Fruit fly (Drosophila melanogaster) whole organism, embryonic: Measurements from ENCODE around the gene CG15408.

ENCODE experiments used
- Abd-B ChIP-seq: fragments of 200-800 bp; sonication (Bioruptor generic); optimal IDR thresholded peaks from 2 replicates; lab custom pipeline; 2018; ENCODE audit warnings: missing biosample characterization, mild to moderate bottlenecking, missing genetic modification characterization, moderate library complexity
- Aef1 ChIP-seq: fragments of 200-800 bp; sonication (Bioruptor generic); IDR thresholded peaks from 3 replicates; pipeline ENCODE4 v1.3.6; 2022; ENCODE audit warnings: missing biosample characterization, missing genetic modification characterization
- Atf6 ChIP-seq: fragments of 200-800 bp; sonication (Bioruptor generic); IDR thresholded peaks from 2 replicates; pipeline ENCODE4 v1.3.6; 2022; ENCODE audit warnings: missing biosample characterization, missing genetic modification characterization
- CG12219 ChIP-seq: fragments of 200-800 bp; sonication (Bioruptor generic); optimal IDR thresholded peaks from 3 replicates; lab custom pipeline; 2018; ENCODE audit warnings: missing biosample characterization, mild to moderate bottlenecking, missing genetic modification characterization
- CG1233 ChIP-seq: fragments of 200-800 bp; sonication (Bioruptor generic); optimal IDR thresholded peaks from 4 replicates; lab custom pipeline; 2018; ENCODE audit warnings: missing biosample characterization, mild to moderate bottlenecking, missing genetic modification characterization
- CG14710 ChIP-seq: fragments of 200-800 bp; sonication (Bioruptor generic); optimal IDR thresholded peaks from 3 replicates; lab custom pipeline; 2019; ENCODE audit warnings: missing biosample characterization, mild to moderate bottlenecking, missing genetic modification characterization, moderate library complexity
- CG15011 ChIP-seq: fragments of 200-800 bp; sonication (Bioruptor generic); optimal IDR thresholded peaks from 3 replicates; lab custom pipeline; 2018; ENCODE audit warnings: missing biosample characterization, mild to moderate bottlenecking, missing genetic modification characterization
- CG15479 ChIP-seq: fragments of 200-800 bp; sonication (Bioruptor generic); optimal IDR thresholded peaks from 3 replicates; lab custom pipeline; 2019; ENCODE audit warnings: missing biosample characterization, mild to moderate bottlenecking, missing genetic modification characterization, moderate library complexity
- CG17829 ChIP-seq: fragments of 200-800 bp; optimal IDR thresholded peaks from 2 replicates; lab custom pipeline; 2019; ENCODE audit warnings: missing biosample characterization, mild to moderate bottlenecking, missing genetic modification characterization, moderate library complexity
- CG18764 ChIP-seq: fragments of 200-800 bp; sonication (Bioruptor generic); optimal IDR thresholded peaks from 3 replicates; lab custom pipeline; 2016; ENCODE audit warnings: missing biosample characterization, missing genetic modification characterization
- CG31365 ChIP-seq: fragments of 200-800 bp; sonication (Bioruptor generic); optimal IDR thresholded peaks from 2 replicates; lab custom pipeline; 2018; ENCODE audit warnings: missing biosample characterization, mild to moderate bottlenecking, missing genetic modification characterization
- CG4360 ChIP-seq: fragments of 200-800 bp; sonication (Bioruptor generic); IDR thresholded peaks from 2 replicates; pipeline ENCODE4 v1.3.6; 2022; ENCODE audit warnings: missing biosample characterization, missing genetic modification characterization
- CG6765 ChIP-seq: fragments of 200-800 bp; sonication (Bioruptor generic); optimal IDR thresholded peaks from 3 replicates; lab custom pipeline; 2017; ENCODE audit warnings: missing biosample characterization, mild to moderate bottlenecking, missing genetic modification characterization
- CG6813 ChIP-seq: fragments of 200-800 bp; sonication (Bioruptor generic); optimal IDR thresholded peaks from 2 replicates; lab custom pipeline; 2017; ENCODE audit warnings: missing biosample characterization, missing genetic modification characterization, mild to moderate bottlenecking, moderate library complexity, missing genetic modification reagents
- CG6854 ChIP-seq: fragments of 200-800 bp; sonication (Bioruptor generic); optimal IDR thresholded peaks from 3 replicates; lab custom pipeline; 2017; ENCODE audit warnings: missing biosample characterization, mild to moderate bottlenecking, missing genetic modification characterization
- CG7357 ChIP-seq: fragments of 200-800 bp; sonication (Bioruptor generic); IDR thresholded peaks from 3 replicates; pipeline ENCODE4 v1.3.6; 2022; ENCODE audit warnings: missing biosample characterization, missing genetic modification characterization
- CG7839 ChIP-seq: fragments of 200-800 bp; sonication (Bioruptor generic); optimal IDR thresholded peaks from 3 replicates; lab custom pipeline; 2018; ENCODE audit warnings: missing biosample characterization, mild to moderate bottlenecking, missing genetic modification characterization, moderate library complexity
- CG9797 ChIP-seq: fragments of 200-800 bp; sonication (Bioruptor generic); optimal IDR thresholded peaks from 3 replicates; lab custom pipeline; 2018; ENCODE audit warnings: missing biosample characterization, mild to moderate bottlenecking, missing genetic modification characterization
- Eip74EF ChIP-seq, 2 experiments: fragments of 200-800 bp in 1 of 2; fragments of >200 bp in 1 of 2; sonication (Bioruptor generic) in 1 of 2; optimal IDR thresholded peaks; 2 replicates each; lab custom pipeline; 2017 to 2019; ENCODE audit warnings: missing biosample characterization in 2 of 2, missing genetic modification characterization in 2 of 2, mild to moderate bottlenecking in 1 of 2, moderate library complexity in 1 of 2
- HLHmδ ChIP-seq: fragments of 200-800 bp; sonication (Bioruptor generic); optimal IDR thresholded peaks from 2 replicates; lab custom pipeline; 2018; ENCODE audit warnings: missing biosample characterization, mild to moderate bottlenecking, missing genetic modification characterization, moderate library complexity
- NC2β ChIP-seq: fragments of 200-800 bp; sonication (Bioruptor generic); optimal IDR thresholded peaks from 2 replicates; lab custom pipeline; 2016; ENCODE audit warnings: missing biosample characterization, missing genetic modification characterization
- Nf-YC ChIP-seq: fragments of 200-800 bp; optimal IDR thresholded peaks from 3 replicates; lab custom pipeline; 2019; ENCODE audit warnings: missing biosample characterization, mild to moderate bottlenecking, missing genetic modification characterization, moderate library complexity
- Sox100B ChIP-seq: fragments of 200-800 bp; sonication (Bioruptor generic); optimal IDR thresholded peaks from 3 replicates; lab custom pipeline; 2018; ENCODE audit warnings: missing biosample characterization, mild to moderate bottlenecking, missing genetic modification characterization
- bab2 ChIP-seq: fragments of 200-800 bp; sonication (Bioruptor generic); optimal IDR thresholded peaks from 2 replicates; lab custom pipeline; 2016; ENCODE audit warnings: missing biosample characterization, missing genetic modification characterization
- bbx ChIP-seq: fragments of 200-800 bp; sonication (Bioruptor generic); IDR thresholded peaks from 2 replicates; pipeline ENCODE4 v1.3.6; 2022; ENCODE audit warnings: missing biosample characterization, missing genetic modification characterization; ENCODE audit not compliant: partially characterized antibody
- bigmax ChIP-seq: fragments of 200-800 bp; sonication (Bioruptor generic); optimal IDR thresholded peaks from 2 replicates; lab custom pipeline; 2018; ENCODE audit warnings: missing biosample characterization, mild to moderate bottlenecking, missing genetic modification characterization
- cas ChIP-seq: fragments of 200-800 bp; sonication (Bioruptor generic); IDR thresholded peaks from 2 replicates; pipeline ENCODE4 v1.3.6; 2022; ENCODE audit warnings: missing biosample characterization, missing genetic modification characterization
- cg ChIP-seq: fragments of 200-800 bp; sonication (Bioruptor generic); optimal IDR thresholded peaks from 3 replicates; lab custom pipeline; 2019; ENCODE audit warnings: missing biosample characterization, mild to moderate bottlenecking, missing genetic modification characterization, moderate library complexity
- dm ChIP-seq: fragments of 200-800 bp; sonication (Bioruptor generic); optimal IDR thresholded peaks from 3 replicates; lab custom pipeline; 2016; ENCODE audit warnings: missing biosample characterization, missing genetic modification characterization
- dpn ChIP-seq, 2 experiments: fragments of 200-800 bp; sonication (Bioruptor generic); optimal IDR thresholded peaks; 3 replicates each; lab custom pipeline; 2016; ENCODE audit warnings: missing biosample characterization in 2 of 2, missing genetic modification characterization in 2 of 2
- ems ChIP-seq: fragments of 200-800 bp; sonication (Bioruptor generic); optimal IDR thresholded peaks from 3 replicates; lab custom pipeline; 2016; ENCODE audit warnings: missing biosample characterization, missing genetic modification characterization
- esg ChIP-seq: fragments of 200-800 bp; sonication (Bioruptor generic); conservative IDR thresholded peaks from 2 replicates; pipeline ENCODE4 v1.3.6; 2022; ENCODE audit warnings: missing biosample characterization, missing genetic modification characterization
- fu2 ChIP-seq: fragments of 200-800 bp; sonication (Bioruptor generic); optimal IDR thresholded peaks from 2 replicates; lab custom pipeline; 2016; ENCODE audit warnings: missing biosample characterization, missing genetic modification characterization
- grau ChIP-seq: fragments of 200-800 bp; optimal IDR thresholded peaks from 3 replicates; lab custom pipeline; 2019; ENCODE audit warnings: missing biosample characterization, mild to moderate bottlenecking, missing genetic modification characterization, moderate library complexity
- gro ChIP-seq: fragments of 200-800 bp; sonication (Bioruptor generic); optimal IDR thresholded peaks from 2 replicates; lab custom pipeline; 2016; ENCODE audit warnings: missing biosample characterization, missing genetic modification characterization
- gsb-n ChIP-seq: fragments of 200-800 bp; sonication (Bioruptor generic); optimal IDR thresholded peaks from 3 replicates; lab custom pipeline; 2018; ENCODE audit warnings: missing biosample characterization, mild to moderate bottlenecking, missing genetic modification characterization
- insv ChIP-seq, 2 experiments: fragments of 200-800 bp; sonication (Bioruptor generic); optimal IDR thresholded peaks; 3 replicates each; lab custom pipeline; 2016 to 2018; ENCODE audit warnings: missing biosample characterization in 2 of 2, missing genetic modification characterization in 2 of 2
- kay ChIP-seq: fragments of 200-800 bp; sonication (Bioruptor generic); optimal IDR thresholded peaks from 2 replicates; lab custom pipeline; 2016; ENCODE audit warnings: missing biosample characterization, missing genetic modification characterization
- odd ChIP-seq: fragments of 200-800 bp; sonication (Bioruptor generic); optimal IDR thresholded peaks from 2 replicates; lab custom pipeline; 2017; ENCODE audit warnings: missing biosample characterization, mild to moderate bottlenecking, missing genetic modification characterization
- org-1 ChIP-seq: fragments of 200-800 bp; sonication (Bioruptor generic); optimal IDR thresholded peaks from 2 replicates; lab custom pipeline; 2017; ENCODE audit warnings: missing biosample characterization, missing genetic modification characterization
- psq ChIP-seq: fragments of 200-800 bp; sonication (Bioruptor generic); optimal IDR thresholded peaks from 2 replicates; lab custom pipeline; 2017; ENCODE audit warnings: missing biosample characterization, missing genetic modification characterization
- repo ChIP-seq: fragments of 200-800 bp; sonication (Bioruptor generic); optimal IDR thresholded peaks from 2 replicates; lab custom pipeline; 2016; ENCODE audit warnings: missing biosample characterization, missing genetic modification characterization
- rib ChIP-seq: fragments of 200-800 bp; sonication (Bioruptor generic); IDR thresholded peaks from 2 replicates; pipeline ENCODE4 v1.3.6; 2022; ENCODE audit warnings: missing biosample characterization, missing genetic modification characterization
- run ChIP-seq: fragments of 200-800 bp; sonication (Bioruptor generic); optimal IDR thresholded peaks from 3 replicates; lab custom pipeline; 2018; ENCODE audit warnings: missing biosample characterization, mild to moderate bottlenecking, missing genetic modification characterization
- sim ChIP-seq: fragments of 200-800 bp; sonication (Bioruptor generic); IDR thresholded peaks from 2 replicates; pipeline ENCODE4 v1.3.6; 2022; ENCODE audit warnings: missing biosample characterization, missing genetic modification characterization
- sna ChIP-seq: fragments of 200-800 bp; sonication (Bioruptor generic); IDR thresholded peaks from 2 replicates; pipeline ENCODE4 v1.3.6; 2022; ENCODE audit warnings: missing biosample characterization, missing genetic modification characterization; ENCODE audit not compliant: partially characterized antibody
- wdn ChIP-seq: fragments of 200-800 bp; sonication (Bioruptor generic); IDR thresholded peaks from 2 replicates; pipeline ENCODE4 v1.3.6; 2022; ENCODE audit warnings: missing biosample characterization, missing genetic modification characterization
- z ChIP-seq: fragments of 200-800 bp; sonication (Bioruptor generic); IDR thresholded peaks from 3 replicates; pipeline ENCODE4 v1.3.6; 2022; ENCODE audit warnings: missing biosample characterization, missing genetic modification characterization
- zfh1 ChIP-seq: fragments of 200-800 bp; sonication (Bioruptor generic); IDR thresholded peaks from 3 replicates; pipeline ENCODE4 v1.3.6; 2022; ENCODE audit warnings: missing biosample characterization, missing genetic modification characterization

CG15408 gene

dm6 chr2L:3354642-3355380, 22.2 kb downstream of the CG15408 start, which contains the start of gene E23 (continued):
- peak; percentile 93 for TF ChIP-seq bab2
- TF ChIP-seq insv (GFP tag; optimal IDR thresholded peaks at IDR 0.05; lab: Kevin White, UChicago) = peak; percentile 42 to 81
- TF ChIP-seq CG6813 (GFP tag; lab: Kevin White, UChicago) = peak; percentile 97
- TF ChIP-seq zfh1 (GFP tag; lab: Robert Waterston, UW) = peak; percentile 98
- TF ChIP-seq org-1 (GFP tag; lab: Kevin White, UChicago) = peak; percentile 99
- TF ChIP-seq grau (tag; lab: Kevin White, UChicago) = peak; percentile 99
- peak; percentile 94 for TF ChIP-seq fu2 (GFP tag; lab: Kevin White, UChicago)
- TF ChIP-seq CG12219 (GFP tag; lab: Kevin White, UChicago) = peak; percentile 96
- TF ChIP-seq HLHmδ (GFP tag; lab: Kevin White, UChicago) = peak; percentile 7
- peak; percentile 94 for TF ChIP-seq psq
- peak; percentile 99 for TF ChIP-seq odd (GFP tag; lab: Kevin White, UChicago)
- peak; percentile 90 for TF ChIP-seq repo
- TF ChIP-seq ems (GFP tag; lab: Kevin White, UChicago) = peak; percentile 95
- TF ChIP-seq Aef1 (GFP tag; lab: Robert Waterston, UW) = peak; percentile 98
- TF ChIP-seq z (GFP tag; lab: Robert Waterston, UW) = peak; percentile 71; the same call in 2 of the 3 replicates
- peak; percentile 98 for TF ChIP-seq Abd-B (GFP tag; lab: Kevin White, UChicago)
- TF ChIP-seq sim (GFP tag; lab: Robert Waterston, UW) = peak; percentile 95
- TF ChIP-seq CG18764 (GFP tag; lab: Kevin White, UChicago) = peak; percentile 96
- TF ChIP-seq CG14710 = peak; percentile 98
- TF ChIP-seq CG6854 (GFP tag; lab: Kevin White, UChicago) = peak; percentile 96
- TF ChIP-seq esg (GFP tag; lab: Robert Waterston, UW) = peak; percentile 98
- peak; percentile 97 for TF ChIP-seq kay (GFP tag; lab: Kevin White, UChicago)
- peak; percentile 96 for TF ChIP-seq wdn
- peak; percentile 79 for TF ChIP-seq CG4360 (GFP tag; lab: Robert Waterston, UW)
- peak; percentile 97 for TF ChIP-seq CG15011
- TF ChIP-seq CG15479 (GFP tag; lab: Kevin White, UChicago) = no peak
- peak; percentile 99 for TF ChIP-seq run
- peak; percentile 99 for TF ChIP-seq CG7839
- TF ChIP-seq cg (GFP tag; lab: Kevin White, UChicago) = peak; percentile 31
- TF ChIP-seq Sox100B (GFP tag; lab: Kevin White, UChicago) = peak; percentile 100
- peak; percentile 95 for TF ChIP-seq cas (GFP tag; lab: Robert Waterston, UW)
- TF ChIP-seq CG6765 (GFP tag; lab: Kevin White, UChicago) = peak; percentile 96
- peak; percentile 82 for TF ChIP-seq CG31365 (tag; lab: Kevin White, UChicago)
- TF ChIP-seq CG17829 = peak; percentile 99
- TF ChIP-seq CG9797 = peak; percentile 56
- TF ChIP-seq NC2β (GFP tag; lab: Kevin White, UChicago) = peak; percentile 92
- peak; percentile 99 for TF ChIP-seq Atf6 (GFP tag; lab: Robert Waterston, UW)
- TF ChIP-seq rib (GFP tag; lab: Robert Waterston, UW) = peak; percentile 96
- TF ChIP-seq CG1233 (GFP tag; lab: Kevin White, UChicago) = peak; percentile 98
- TF ChIP-seq sna (GFP tag; lab: Robert Waterston, UW) = 0 out of 2 replicates have a peak, but pooled peaks have one; percentile 20
- TF ChIP-seq gsb-n = peak; percentile 99
- TF ChIP-seq gro (GFP tag; lab: Kevin White, UChicago) = peak; percentile 90
- peak; percentile 48 for TF ChIP-seq bigmax (GFP tag; lab: Kevin White, UChicago)
- peak; percentile 91 for TF ChIP-seq dm (GFP tag; lab: Kevin White, UChicago)
- peak in 1 of 2 experiments; percentile 99 for TF ChIP-seq Eip74EF (GFP tag; optimal IDR thresholded peaks at IDR 0.05; lab: Kevin White, UChicago)
- TF ChIP-seq dpn (GFP tag; optimal IDR thresholded peaks at IDR 0.05; lab: Kevin White, UChicago) = peak; percentile 96 to 99
- TF ChIP-seq bbx (GFP tag; lab: Robert Waterston, UW) = peak; percentile 69; the same call in 1 of the 2 replicates
- TF ChIP-seq CG7357 (GFP tag; lab: Robert Waterston, UW) = peak; percentile 95
- TF ChIP-seq Nf-YC = peak; percentile 93
